Fruit fly (Drosophila melanogaster) whole organism, adult: ENCODE data around the gene CG14174.

ENCODE experiments used
- CG5204 ChIP-seq: fragments of 200-800 bp; sonication (Bioruptor generic); optimal IDR thresholded peaks from 2 replicates; lab custom pipeline; 2016; ENCODE audit warnings: missing biosample characterization, missing genetic modification characterization
- Clk ChIP-seq: fragments of 200-800 bp; sonication (Bioruptor generic); optimal IDR thresholded peaks from 2 replicates; lab custom pipeline; 2017; ENCODE audit warnings: missing biosample characterization, missing genetic modification characterization
- Crg-1 ChIP-seq: fragments of 200-800 bp; sonication (Bioruptor generic); optimal IDR thresholded peaks from 2 replicates; lab custom pipeline; 2016; ENCODE audit warnings: missing biosample characterization, missing genetic modification characterization
- bab1 ChIP-seq: fragments of 200-800 bp; sonication (Bioruptor generic); optimal IDR thresholded peaks from 3 replicates; lab custom pipeline; 2019; ENCODE audit warnings: missing biosample characterization, mild to moderate bottlenecking, missing genetic modification characterization, moderate library complexity
- kay ChIP-seq: fragments of 200-800 bp; sonication (Bioruptor generic); peaks from one replicate; lab custom pipeline; 2016; ENCODE audit warnings: missing biosample characterization, missing genetic modification characterization, borderline replicate concordance
- ovo ChIP-seq: fragments of 200-800 bp; sonication (Bioruptor generic); optimal IDR thresholded peaks from 2 replicates; lab custom pipeline; 2016; ENCODE audit warnings: missing biosample characterization, missing genetic modification characterization
- pad ChIP-seq: fragments of 200-800 bp; sonication (Bioruptor generic); optimal IDR thresholded peaks from 3 replicates; lab custom pipeline; 2017; ENCODE audit warnings: missing biosample characterization, missing genetic modification characterization, mild to moderate bottlenecking, moderate library complexity, missing genetic modification reagents
- toe ChIP-seq: fragments of 200-800 bp; sonication (Bioruptor generic); optimal IDR thresholded peaks from 2 replicates; lab custom pipeline; 2016; ENCODE audit warnings: missing biosample characterization, missing genetic modification characterization

DNA sequence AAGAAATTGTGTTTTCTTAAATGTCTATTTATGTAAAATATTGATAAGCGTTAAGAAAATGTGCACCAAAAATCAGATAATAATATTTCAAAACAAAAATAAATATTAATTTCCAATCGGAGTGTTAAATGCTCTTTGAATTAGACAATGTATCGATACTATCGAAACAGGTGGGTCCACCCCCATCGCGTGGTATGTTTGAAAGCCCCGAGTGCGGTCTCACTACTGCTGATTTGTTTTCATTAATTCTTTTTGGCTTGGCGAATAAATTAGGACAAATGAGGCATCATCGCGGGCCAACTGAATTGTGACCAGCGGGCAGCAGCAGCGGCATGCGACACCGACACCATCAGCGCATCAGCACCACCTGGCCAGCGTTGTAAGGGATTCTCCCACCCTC, 7.6 kb downstream of the CG14174 start, which contains the start of gene Naa60:
- TF ChIP-seq bab1 (peak; percentile 21), kay (GFP tag; lab: Kevin White, UChicago) (no peak), toe (GFP tag; lab: Kevin White, UChicago) (no peak), pad (no peak), Crg-1 (no peak), ovo (GFP tag; lab: Kevin White, UChicago) (no peak), CG5204 (GFP tag; lab: Kevin White, UChicago) (no peak), Clk (GFP tag; lab: Kevin White, UChicago) (no peak)
